Fruit fly (Drosophila melanogaster) whole organism, prepupa: ENCODE results near the gene noi.

Experiments used
- CG10631 ChIP-seq: fragments of 200-800 bp; sonication (Bioruptor generic); optimal IDR thresholded peaks from 2 replicates; lab custom pipeline; 2016; ENCODE audit warnings: missing biosample characterization, missing genetic modification characterization
- CG10669 ChIP-seq: fragments of 200-800 bp; sonication (Bioruptor generic); optimal IDR thresholded peaks from 3 replicates; lab custom pipeline; 2018; ENCODE audit warnings: missing biosample characterization, mild to moderate bottlenecking, missing genetic modification characterization, moderate library complexity
- CG11294 ChIP-seq: fragments of 200-800 bp; sonication (Bioruptor generic); IDR thresholded peaks from 2 replicates; pipeline ENCODE4 v1.3.6; 2022; ENCODE audit warnings: missing biosample characterization, missing genetic modification characterization
- CG11762 ChIP-seq: fragments of 200-800 bp; sonication (Bioruptor generic); optimal IDR thresholded peaks from 3 replicates; lab custom pipeline; 2016; ENCODE audit warnings: missing biosample characterization, missing genetic modification characterization; ENCODE audit not compliant: insufficient read depth
- CG11902 ChIP-seq: fragments of 200-800 bp; sonication (Bioruptor generic); optimal IDR thresholded peaks from 3 replicates; lab custom pipeline; 2016; ENCODE audit warnings: missing biosample characterization, missing genetic modification characterization
- CG15336 ChIP-seq: fragments of 200-800 bp; sonication (Bioruptor generic); IDR thresholded peaks from 2 replicates; pipeline ENCODE4 v1.3.6; 2022; ENCODE audit warnings: missing biosample characterization, missing genetic modification characterization
- CG1621 ChIP-seq: fragments of 200-800 bp; sonication (Bioruptor generic); optimal IDR thresholded peaks from 3 replicates; lab custom pipeline; 2018; ENCODE audit warnings: missing biosample characterization, mild to moderate bottlenecking, missing genetic modification characterization
- CG16779 ChIP-seq: fragments of 200-800 bp; sonication (Bioruptor generic); optimal IDR thresholded peaks from 3 replicates; lab custom pipeline; 2017; ENCODE audit warnings: missing biosample characterization, mild to moderate bottlenecking, missing genetic modification characterization
- CG3032 ChIP-seq: fragments of 200-800 bp; optimal IDR thresholded peaks from 2 replicates; lab custom pipeline; 2019; ENCODE audit warnings: missing biosample characterization, mild to moderate bottlenecking, missing genetic modification characterization, moderate library complexity
- CG31627 ChIP-seq: fragments of 200-800 bp; sonication (Bioruptor generic); optimal IDR thresholded peaks from 3 replicates; lab custom pipeline; 2016; ENCODE audit warnings: missing biosample characterization, missing genetic modification characterization
- CG32006 ChIP-seq: fragments of 200-800 bp; sonication (Bioruptor generic); optimal IDR thresholded peaks from 3 replicates; lab custom pipeline; 2017; ENCODE audit warnings: missing biosample characterization, mild to moderate bottlenecking, missing genetic modification characterization
- CG34406 ChIP-seq: fragments of 200-800 bp; sonication (Bioruptor generic); optimal IDR thresholded peaks from 3 replicates; lab custom pipeline; 2016; ENCODE audit warnings: missing biosample characterization, missing genetic modification characterization
- CG3919 ChIP-seq: fragments of 200-800 bp; sonication (Bioruptor generic); optimal IDR thresholded peaks from 3 replicates; lab custom pipeline; 2016; ENCODE audit warnings: missing biosample characterization, missing genetic modification characterization
- CG6163 ChIP-seq: fragments of 200-800 bp; sonication (Bioruptor generic); IDR thresholded peaks from 3 replicates; pipeline ENCODE4 v1.3.6; 2022; ENCODE audit warnings: missing biosample characterization, missing genetic modification characterization
- CG6276 ChIP-seq: fragments of 200-800 bp; sonication (Bioruptor generic); optimal IDR thresholded peaks from 2 replicates; lab custom pipeline; 2017; ENCODE audit warnings: missing biosample characterization, mild to moderate bottlenecking, missing genetic modification characterization
- CG6854 ChIP-seq: fragments of 200-800 bp; sonication (Bioruptor generic); optimal IDR thresholded peaks from 2 replicates; lab custom pipeline; 2017; ENCODE audit warnings: missing biosample characterization, mild to moderate bottlenecking, missing genetic modification characterization
- CG8319 ChIP-seq: fragments of 200-800 bp; sonication (Bioruptor generic); optimal IDR thresholded peaks from 3 replicates; lab custom pipeline; 2016; ENCODE audit warnings: missing biosample characterization, missing genetic modification characterization
- CG8632 ChIP-seq: fragments of 200-800 bp; sonication (Bioruptor generic); optimal IDR thresholded peaks from 3 replicates; lab custom pipeline; 2016; ENCODE audit warnings: missing biosample characterization, missing genetic modification characterization
- CG9139 ChIP-seq: fragments of 200-800 bp; sonication (Bioruptor generic); optimal IDR thresholded peaks from 3 replicates; lab custom pipeline; 2017; ENCODE audit warnings: missing biosample characterization, mild to moderate bottlenecking, missing genetic modification characterization
- Eip75B ChIP-seq: fragments of 200-800 bp; sonication (Bioruptor generic); optimal IDR thresholded peaks from 3 replicates; lab custom pipeline; 2016; ENCODE audit warnings: missing biosample characterization, missing genetic modification characterization
- Eip78C ChIP-seq: fragments of 200-800 bp; sonication (Bioruptor generic); peaks from one replicate; lab custom pipeline; 2016; ENCODE audit warnings: missing biosample characterization, missing genetic modification characterization
- Eip93F ChIP-seq: fragments of 200-800 bp; sonication (Bioruptor generic); optimal IDR thresholded peaks from 2 replicates; lab custom pipeline; 2016; ENCODE audit warnings: missing biosample characterization, mild to moderate bottlenecking, missing genetic modification characterization
- Ets21C ChIP-seq: fragments of 200-800 bp; sonication (Bioruptor generic); optimal IDR thresholded peaks from 3 replicates; lab custom pipeline; 2016; ENCODE audit warnings: missing biosample characterization, missing genetic modification characterization
- Ets96B ChIP-seq: fragments of 200-800 bp; optimal IDR thresholded peaks from 2 replicates; lab custom pipeline; 2019; ENCODE audit warnings: missing biosample characterization, mild to moderate bottlenecking, missing genetic modification characterization, moderate library complexity
- Gug ChIP-seq: fragments of 200-800 bp; sonication (Bioruptor generic); IDR thresholded peaks from 2 replicates; pipeline ENCODE4 v1.3.6; 2022; ENCODE audit warnings: missing biosample characterization, missing genetic modification characterization
- Hr39 ChIP-seq: fragments of 200-800 bp; sonication (Bioruptor generic); optimal IDR thresholded peaks from 2 replicates; lab custom pipeline; 2016; ENCODE audit warnings: missing biosample characterization, missing genetic modification characterization
- Hr4 ChIP-seq: fragments of 200-800 bp; sonication (Bioruptor generic); optimal IDR thresholded peaks from 3 replicates; lab custom pipeline; 2016; ENCODE audit warnings: missing biosample characterization, missing genetic modification characterization
- Lpt ChIP-seq: fragments of 200-800 bp; sonication (Bioruptor generic); optimal IDR thresholded peaks from 3 replicates; lab custom pipeline; 2016; ENCODE audit warnings: missing biosample characterization, missing genetic modification characterization
- OdsH ChIP-seq: fragments of 200-800 bp; sonication (Bioruptor generic); optimal IDR thresholded peaks from 3 replicates; lab custom pipeline; 2016; ENCODE audit warnings: missing biosample characterization, missing genetic modification characterization
- Sox102F ChIP-seq: fragments of 200-800 bp; sonication (Bioruptor generic); optimal IDR thresholded peaks from 2 replicates; lab custom pipeline; 2016; ENCODE audit warnings: missing biosample characterization, mild to moderate bottlenecking, missing genetic modification characterization
- Sox14 ChIP-seq: fragments of 200-800 bp; sonication (Bioruptor generic); optimal IDR thresholded peaks from 3 replicates; lab custom pipeline; 2016; ENCODE audit warnings: missing biosample characterization, missing genetic modification characterization
- Sox15 ChIP-seq: fragments of 200-800 bp; sonication (Bioruptor generic); optimal IDR thresholded peaks from 3 replicates; lab custom pipeline; 2016; ENCODE audit warnings: missing biosample characterization, missing genetic modification characterization
- achi ChIP-seq: fragments of 200-800 bp; sonication (Bioruptor generic); optimal IDR thresholded peaks from 3 replicates; lab custom pipeline; 2016; ENCODE audit warnings: missing biosample characterization, missing genetic modification characterization
- acj6 ChIP-seq: fragments of 200-800 bp; sonication (Bioruptor generic); optimal IDR thresholded peaks from 3 replicates; lab custom pipeline; 2016; ENCODE audit warnings: missing biosample characterization, missing genetic modification characterization
- dsx ChIP-seq: fragments of 200-800 bp; optimal IDR thresholded peaks from 3 replicates; lab custom pipeline; 2019; ENCODE audit warnings: missing biosample characterization, mild to moderate bottlenecking, missing genetic modification characterization, moderate library complexity; ENCODE audit not compliant: poor library complexity, severe bottlenecking
- esn ChIP-seq: fragments of 200-800 bp; sonication (Bioruptor generic); optimal IDR thresholded peaks from 2 replicates; lab custom pipeline; 2016; ENCODE audit warnings: missing biosample characterization, mild to moderate bottlenecking, missing genetic modification characterization, moderate library complexity
- fd59A ChIP-seq: fragments of 200-800 bp; sonication (Bioruptor generic); optimal IDR thresholded peaks from 2 replicates; lab custom pipeline; 2017; ENCODE audit warnings: missing biosample characterization, mild to moderate bottlenecking, missing genetic modification characterization, missing genetic modification reagents
- fd85E ChIP-seq: fragments of 200-800 bp; sonication (Bioruptor generic); optimal IDR thresholded peaks from 3 replicates; lab custom pipeline; 2016; ENCODE audit warnings: missing biosample characterization, missing genetic modification characterization
- fkh ChIP-seq: fragments of 200-800 bp; sonication (Bioruptor generic); optimal IDR thresholded peaks from 3 replicates; lab custom pipeline; 2017; ENCODE audit warnings: missing biosample characterization, mild to moderate bottlenecking, missing genetic modification characterization, moderate library complexity
- lz ChIP-seq: fragments of 200-800 bp; sonication (Bioruptor generic); optimal IDR thresholded peaks from 3 replicates; lab custom pipeline; 2016; ENCODE audit warnings: missing biosample characterization, missing genetic modification characterization
- net ChIP-seq: fragments of 200-800 bp; sonication (Bioruptor generic); optimal IDR thresholded peaks from 3 replicates; lab custom pipeline; 2016; ENCODE audit warnings: missing biosample characterization, missing genetic modification characterization
- pdm3 ChIP-seq: fragments of 200-800 bp; sonication (Bioruptor generic); optimal IDR thresholded peaks from 3 replicates; lab custom pipeline; 2016; ENCODE audit warnings: missing biosample characterization, missing genetic modification characterization
- spab ChIP-seq: fragments of 200-800 bp; sonication (Bioruptor generic); optimal IDR thresholded peaks from 2 replicates; lab custom pipeline; 2017; ENCODE audit warnings: missing biosample characterization, mild to moderate bottlenecking, missing genetic modification characterization, missing genetic modification reagents
- ss ChIP-seq, 2 experiments: fragments of 200-800 bp; sonication (Bioruptor generic); optimal IDR thresholded peaks; 2 replicates in 1 of 2; 3 replicates in 1 of 2; lab custom pipeline; 2017 to 2018; ENCODE audit warnings: mild to moderate bottlenecking in 2 of 2, missing biosample characterization in 2 of 2, missing genetic modification characterization in 2 of 2, moderate library complexity in 1 of 2
- svp ChIP-seq: fragments of 200-800 bp; sonication (Bioruptor generic); peaks from one replicate; lab custom pipeline; 2016; ENCODE audit warnings: missing biosample characterization, missing genetic modification characterization
- topi ChIP-seq: fragments of 200-800 bp; sonication (Bioruptor generic); optimal IDR thresholded peaks from 3 replicates; lab custom pipeline; 2016; ENCODE audit warnings: missing biosample characterization, missing genetic modification characterization
- vri ChIP-seq: fragments of 200-800 bp; sonication (Bioruptor generic); optimal IDR thresholded peaks from 3 replicates; lab custom pipeline; 2016; ENCODE audit warnings: missing biosample characterization, mild to moderate bottlenecking, missing genetic modification characterization

noi gene

DNA sequence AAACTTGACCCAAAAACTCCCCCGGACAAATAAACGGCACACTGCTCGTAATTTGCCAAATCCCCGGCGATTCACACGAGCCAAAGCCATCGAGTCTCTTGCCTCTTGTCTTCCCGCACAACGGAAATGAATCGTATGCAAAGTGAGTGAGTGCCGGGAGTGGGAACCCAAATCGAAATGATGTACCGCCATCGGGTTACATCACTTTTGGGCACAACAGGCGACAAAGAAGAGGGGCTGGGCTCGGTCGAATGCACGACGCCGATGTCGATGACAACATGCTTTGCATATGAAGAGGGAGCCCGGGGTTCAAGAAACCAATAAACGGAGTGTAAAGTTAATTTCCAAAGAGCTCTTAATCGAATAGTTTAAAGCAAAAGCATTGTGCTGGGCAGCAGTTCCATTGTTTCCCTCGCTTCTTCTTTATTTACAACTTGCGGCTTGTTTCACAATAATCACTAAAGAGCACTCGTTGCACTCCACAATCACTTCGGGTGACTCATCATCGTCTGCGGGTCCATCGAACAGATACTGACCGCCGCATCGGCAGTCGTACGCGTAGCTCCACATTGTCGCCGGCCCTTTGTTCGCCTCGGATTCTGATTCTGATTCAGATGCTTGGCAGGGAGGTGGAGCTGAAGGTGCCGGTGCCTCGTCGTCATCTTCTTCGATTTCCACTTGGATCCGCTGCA, 30.6 kb upstream of the noi start (continued):
- TF ChIP-seq Sox14 (GFP tag; lab: Kevin White, UChicago), result peak; percentile 85
- TF ChIP-seq acj6 (GFP tag; lab: Kevin White, UChicago), result no peak
- TF ChIP-seq svp, result no peak
- peak; percentile 85 to 86 for TF ChIP-seq ss (GFP tag; optimal IDR thresholded peaks at IDR 0.05; lab: Kevin White, UChicago)
- peak; percentile 15; the same call in 1 of the 3 replicates for TF ChIP-seq CG6163 (GFP tag; lab: Robert Waterston, UW)
- no peak for TF ChIP-seq CG34406 (GFP tag; lab: Kevin White, UChicago)
- TF ChIP-seq CG11294 (GFP tag; lab: Robert Waterston, UW), result no peak
- TF ChIP-seq Hr39 (GFP tag; lab: Kevin White, UChicago), result no peak
- no peak for TF ChIP-seq CG8632 (GFP tag; lab: Kevin White, UChicago)
- no peak for TF ChIP-seq Sox15 (GFP tag; lab: Kevin White, UChicago)
- no peak for TF ChIP-seq Sox102F
- TF ChIP-seq fd85E, result no peak
- TF ChIP-seq CG32006 (GFP tag; lab: Kevin White, UChicago), result no peak
- peak; percentile 70 for TF ChIP-seq dsx (GFP tag; lab: Kevin White, UChicago)
- TF ChIP-seq achi (GFP tag; lab: Kevin White, UChicago), result no peak
- peak; percentile 55 for TF ChIP-seq spab (GFP tag; lab: Kevin White, UChicago)
- TF ChIP-seq net (GFP tag; lab: Kevin White, UChicago), result peak; percentile 6
- peak; percentile 28 for TF ChIP-seq CG3919
- TF ChIP-seq CG10669 (GFP tag; lab: Kevin White, UChicago), result peak; percentile 25
- TF ChIP-seq Eip75B (GFP tag; lab: Kevin White, UChicago), result peak; percentile 19
- no peak for TF ChIP-seq Ets21C (GFP tag; lab: Kevin White, UChicago)
- TF ChIP-seq Eip93F, result no peak
- no peak for TF ChIP-seq OdsH

DNA sequence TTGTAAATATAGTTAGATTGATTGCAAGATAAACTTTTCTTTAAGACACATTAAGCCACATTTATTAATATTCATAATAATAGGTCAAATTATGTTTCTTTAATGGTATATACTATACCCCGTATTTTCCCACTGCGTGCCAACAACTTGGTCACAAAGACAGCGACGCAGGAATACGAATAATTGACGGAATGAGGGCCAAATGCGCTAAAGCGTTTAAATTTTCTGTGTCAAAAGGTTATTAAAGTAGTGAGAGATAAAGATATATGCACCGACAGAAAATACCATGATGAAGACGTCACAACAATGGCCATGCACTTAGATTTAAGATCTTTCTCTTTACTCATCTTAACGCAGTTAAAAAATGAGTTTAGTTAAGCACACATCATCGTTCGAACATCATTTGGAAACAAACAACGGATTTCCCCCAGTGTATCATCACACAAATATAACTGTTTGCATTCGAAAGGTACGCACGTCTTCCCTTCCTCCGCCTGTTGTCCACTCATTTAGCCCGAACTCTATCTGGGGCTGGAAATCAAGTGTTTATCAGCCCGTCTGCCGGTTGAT, 29.2 kb upstream of the noi start:
- TF ChIP-seq CG8319 (peak; percentile 59), CG3032 (tag; lab: Kevin White, UChicago) (peak; percentile 23), topi (GFP tag; lab: Kevin White, UChicago) (peak; percentile 71), fd59A (GFP tag; lab: Kevin White, UChicago) (peak; percentile 50), CG11762 (GFP tag; lab: Kevin White, UChicago) (peak; percentile 14), Hr4 (peak; percentile 67), CG16779 (tag; lab: Kevin White, UChicago) (peak; percentile 16), CG1621 (tag; lab: Kevin White, UChicago) (peak; percentile 14), achi (GFP tag; lab: Kevin White, UChicago) (peak; percentile 54), esn (GFP tag; lab: Kevin White, UChicago) (peak; percentile 82), Sox15 (GFP tag; lab: Kevin White, UChicago) (peak; percentile 54), CG3919 (peak; percentile 75), Eip78C (peak; percentile 92), Ets96B (tag; lab: Kevin White, UChicago) (peak; percentile 55), vri (GFP tag; lab: Kevin White, UChicago) (no peak), CG10669 (GFP tag; lab: Kevin White, UChicago) (peak; percentile 49), CG6276 (GFP tag; lab: Kevin White, UChicago) (peak; percentile 58), CG15336 (no peak), dsx (GFP tag; lab: Kevin White, UChicago) (no peak), Eip93F (no peak), CG6163 (GFP tag; lab: Robert Waterston, UW) (peak; percentile 76), Lpt (GFP tag; lab: Kevin White, UChicago) (peak; percentile 17), spab (GFP tag; lab: Kevin White, UChicago) (peak; percentile 48), CG10631 (peak; percentile 60), CG11902 (GFP tag; lab: Kevin White, UChicago) (peak; percentile 57), Eip75B (GFP tag; lab: Kevin White, UChicago) (peak; percentile 67), OdsH (peak; percentile 58), CG31627 (GFP tag; lab: Kevin White, UChicago) (peak; percentile 65), pdm3 (peak; percentile 57), CG9139 (GFP tag; lab: Kevin White, UChicago) (no peak), lz (GFP tag; lab: Kevin White, UChicago) (peak; percentile 51), acj6 (GFP tag; lab: Kevin White, UChicago) (peak; percentile 67), CG6854 (GFP tag; lab: Kevin White, UChicago) (no peak), CG34406 (GFP tag; lab: Kevin White, UChicago) (peak; percentile 56), Gug (GFP tag; lab: Robert Waterston, UW) (peak; percentile 51), fkh (GFP tag; lab: Kevin White, UChicago) (peak; percentile 81)
